Worm (Caenorhabditis elegans) whole organism, mixed stage, embryonic: Measurements from ENCODE around the gene ttr-44.

Experiments used
- M03D4.4 ChIP-seq: sonication (generic microtip); optimal IDR thresholded peaks from 2 replicates; lab custom pipeline; 2017; ENCODE audit warnings: mild to moderate bottlenecking, missing genetic modification characterization, missing compliant biosample characterization
- ceh-39 ChIP-seq: fragments of 150-350 bp; optimal IDR thresholded peaks from 2 replicates; lab custom pipeline; 2014; ENCODE audit warnings: missing biosample characterization, missing genetic modification characterization
- ceh-43 ChIP-seq: fragments of 200-800 bp; sonication (Bioruptor generic); optimal IDR thresholded peaks from 2 replicates; lab custom pipeline; 2018; ENCODE audit warnings: mild to moderate bottlenecking, missing genetic modification characterization, moderate library complexity, missing compliant biosample characterization
- drap-1 ChIP-seq: fragments of 200-800 bp; sonication (Bioruptor generic); optimal IDR thresholded peaks from 3 replicates; lab custom pipeline; 2018; ENCODE audit warnings: mild to moderate bottlenecking, missing genetic modification characterization, missing compliant biosample characterization
- elt-1 ChIP-seq: sonication (generic microtip); optimal IDR thresholded peaks from 2 replicates; lab custom pipeline; 2017; ENCODE audit warnings: missing genetic modification characterization, mild to moderate bottlenecking, missing compliant biosample characterization, antibody characterized with exemption, moderate library complexity, borderline replicate concordance; ENCODE audit not compliant: insufficient read depth
- flh-1 ChIP-seq: fragments of 200-800 bp; sonication (Bioruptor generic); optimal IDR thresholded peaks from 2 replicates; lab custom pipeline; 2018; ENCODE audit warnings: mild to moderate bottlenecking, missing genetic modification characterization, moderate library complexity, missing compliant biosample characterization
- ham-2 ChIP-seq: fragments of 200-800 bp; sonication (Bioruptor generic); optimal IDR thresholded peaks from 2 replicates; lab custom pipeline; 2018; ENCODE audit warnings: mild to moderate bottlenecking, missing genetic modification characterization, missing compliant biosample characterization
- hlh-1 ChIP-seq: fragments of 150-350 bp; optimal IDR thresholded peaks from 2 replicates; lab custom pipeline; 2014; ENCODE audit warnings: missing biosample characterization, missing genetic modification reagents, missing genetic modification characterization
- lin-32 ChIP-seq: fragments of 200-800 bp; sonication (Bioruptor generic); optimal IDR thresholded peaks from 2 replicates; lab custom pipeline; 2018; ENCODE audit warnings: mild to moderate bottlenecking, missing genetic modification characterization, missing compliant biosample characterization
- lsy-2 ChIP-seq: fragments of 150-350 bp; optimal IDR thresholded peaks from 2 replicates; lab custom pipeline; 2014; ENCODE audit warnings: missing biosample characterization, missing genetic modification characterization
- mab-5 ChIP-seq: fragments of 150-350 bp; optimal IDR thresholded peaks from 2 replicates; lab custom pipeline; 2014; ENCODE audit warnings: missing biosample characterization, missing genetic modification characterization
- mep-1 ChIP-seq: fragments of 150-350 bp; optimal IDR thresholded peaks from 2 replicates; lab custom pipeline; 2017; ENCODE audit warnings: missing biosample characterization, missing genetic modification reagents, missing genetic modification characterization, inconsistent platforms
- mls-2 ChIP-seq: sonication (generic microtip); optimal IDR thresholded peaks from 2 replicates; lab custom pipeline; 2016; ENCODE audit warnings: mild to moderate bottlenecking, missing genetic modification characterization, moderate library complexity, missing compliant biosample characterization
- nhr-12 ChIP-seq: fragments of 150-350 bp; optimal IDR thresholded peaks from 2 replicates; lab custom pipeline; 2014; ENCODE audit warnings: missing biosample characterization, missing genetic modification characterization
- nhr-2 ChIP-seq: fragments of 150-350 bp; optimal IDR thresholded peaks from 2 replicates; lab custom pipeline; 2014; ENCODE audit warnings: missing biosample characterization, missing genetic modification characterization
- nhr-237 ChIP-seq: fragments of 150-350 bp; optimal IDR thresholded peaks from 2 replicates; lab custom pipeline; 2014; ENCODE audit warnings: missing biosample characterization, missing genetic modification characterization
- nhr-76 ChIP-seq: sonication (generic microtip); optimal IDR thresholded peaks from 2 replicates; lab custom pipeline; 2017; ENCODE audit warnings: missing biosample characterization, missing genetic modification characterization
- pha-4 ChIP-seq: fragments of 150-350 bp; optimal IDR thresholded peaks from 2 replicates; lab custom pipeline; 2018; ENCODE audit warnings: missing biosample characterization, missing genetic modification reagents, missing genetic modification characterization
- sem-2 ChIP-seq: fragments of 200-800 bp; sonication (Bioruptor generic); optimal IDR thresholded peaks from 2 replicates; lab custom pipeline; 2018; ENCODE audit warnings: mild to moderate bottlenecking, missing genetic modification characterization, missing compliant biosample characterization
- snpc-4 ChIP-seq: fragments of 150-350 bp; optimal IDR thresholded peaks from 2 replicates; lab custom pipeline; 2014; ENCODE audit warnings: missing biosample characterization, missing genetic modification characterization
- tbx-8 ChIP-seq: fragments of 200-800 bp; sonication (Bioruptor generic); optimal IDR thresholded peaks from 2 replicates; lab custom pipeline; 2018; ENCODE audit warnings: mild to moderate bottlenecking, missing genetic modification characterization, moderate library complexity, missing compliant biosample characterization
- unc-39 ChIP-seq: fragments of 150-350 bp; optimal IDR thresholded peaks from 2 replicates; lab custom pipeline; 2014; ENCODE audit warnings: missing biosample characterization, missing genetic modification characterization
- unc-62 ChIP-seq: fragments of 150-350 bp; optimal IDR thresholded peaks from 2 replicates; lab custom pipeline; 2014; ENCODE audit warnings: missing biosample characterization, missing genetic modification reagents, missing genetic modification characterization
- zip-8 ChIP-seq: fragments of 150-350 bp; optimal IDR thresholded peaks from 2 replicates; lab custom pipeline; 2014; ENCODE audit warnings: missing biosample characterization, missing genetic modification characterization
- ztf-11 ChIP-seq: fragments of 150-350 bp; optimal IDR thresholded peaks from 2 replicates; lab custom pipeline; 2014; ENCODE audit warnings: missing biosample characterization, missing genetic modification characterization

The ttr-44 gene

DNA sequence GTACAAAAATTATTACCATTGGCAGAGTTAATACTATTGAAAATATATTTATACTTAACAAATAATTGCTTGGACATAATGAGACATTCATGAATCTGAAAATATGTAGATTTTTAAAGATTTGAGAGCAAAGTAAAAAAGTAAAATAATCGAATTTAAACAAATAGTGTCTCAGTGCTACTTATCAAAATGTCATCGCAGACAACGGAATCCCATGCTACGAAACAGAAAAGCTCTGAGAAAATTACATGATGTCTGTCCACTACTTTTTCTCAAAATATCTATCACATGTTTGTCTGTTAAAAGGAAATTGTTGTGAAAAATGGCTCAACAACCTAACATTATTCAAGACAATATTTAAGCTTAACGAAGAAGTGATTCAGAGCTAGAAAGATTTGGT lies 46.2 kb downstream of the ttr-44 start, which contains the start of gene T10G3.4:
TSS of gene T10G3.4 (minus strand) at position 101 of the 400 bp plus-strand sequence.
- TF ChIP-seq mep-1: no peak
- TF ChIP-seq ham-2: no peak
- no peak for TF ChIP-seq lsy-2
- TF ChIP-seq drap-1 (GFP tag; lab: Kevin White, UChicago): no peak
- TF ChIP-seq nhr-76 (tag; lab: Kevin White, UChicago): no peak
- TF ChIP-seq snpc-4: no peak
- TF ChIP-seq ceh-39 (tag; lab: Kevin White, UChicago): no peak
- no peak for TF ChIP-seq zip-8 (tag; lab: Kevin White, UChicago)
- TF ChIP-seq lin-32 (GFP tag; lab: Kevin White, UChicago): no peak
- TF ChIP-seq sem-2 (GFP tag; lab: Kevin White, UChicago): no peak
- no peak for TF ChIP-seq flh-1 (GFP tag; lab: Kevin White, UChicago)
- TF ChIP-seq nhr-237 (tag; lab: Kevin White, UChicago): no peak
- TF ChIP-seq nhr-12 (tag; lab: Kevin White, UChicago): no peak
- no peak for TF ChIP-seq unc-62
- TF ChIP-seq mab-5: no peak
- TF ChIP-seq elt-1 (tag; lab: Kevin White, UChicago): no peak
- TF ChIP-seq hlh-1 (tag; lab: Kevin White, UChicago): no peak
- no peak for TF ChIP-seq nhr-2 (tag; lab: Kevin White, UChicago)

DNA sequence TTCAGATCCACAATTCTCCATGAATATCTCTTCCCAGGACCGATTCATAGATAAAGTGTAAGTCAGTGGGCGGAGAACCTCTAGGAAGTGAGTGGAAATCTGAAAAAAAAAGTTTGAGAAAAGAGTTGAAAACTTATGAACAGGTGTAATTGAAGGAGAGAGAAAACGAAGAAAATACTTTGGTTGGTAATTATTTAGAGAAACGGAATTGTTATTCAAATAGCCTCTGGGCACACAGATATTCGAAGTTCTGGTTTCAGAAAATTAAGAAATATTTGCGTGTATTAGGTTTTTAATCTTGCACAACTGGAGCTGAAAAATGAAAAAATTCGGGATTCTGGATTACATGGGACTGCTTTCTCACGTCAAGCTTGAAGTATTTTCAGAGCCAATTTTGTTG lies 50.8 kb downstream of the ttr-44 start, which contains the start of gene T10G3.2:
TSS of gene T10G3.2 (minus strand) at position 101 of the 400 bp plus-strand sequence.
- TF ChIP-seq hlh-1 (tag; lab: Kevin White, UChicago) (no peak), sem-2 (GFP tag; lab: Kevin White, UChicago) (no peak), M03D4.4 (tag; lab: Kevin White, UChicago) (no peak), ceh-43 (GFP tag; lab: Kevin White, UChicago) (no peak), tbx-8 (no peak), nhr-76 (tag; lab: Kevin White, UChicago) (no peak), nhr-12 (tag; lab: Kevin White, UChicago) (no peak), drap-1 (GFP tag; lab: Kevin White, UChicago) (no peak), pha-4 (no peak), zip-8 (tag; lab: Kevin White, UChicago) (no peak), unc-39 (tag; lab: Kevin White, UChicago) (no peak), elt-1 (tag; lab: Kevin White, UChicago) (no peak), ztf-11 (tag; lab: Kevin White, UChicago) (no peak), mls-2 (tag; lab: Kevin White, UChicago) (no peak), mab-5 (no peak), lin-32 (GFP tag; lab: Kevin White, UChicago) (no peak)
- TF ChIP-seq, all 35 proteins: peak for 0
